Fruit fly (Drosophila melanogaster) whole organism, embryonic: ENCODE data around the gene Dsor1.

Experiments used
- Bteb2 ChIP-seq: fragments of 200-800 bp; sonication (Bioruptor generic); optimal IDR thresholded peaks from 2 replicates; lab custom pipeline; 2016; ENCODE audit warnings: missing biosample characterization, missing genetic modification characterization
- CG10147 ChIP-seq: fragments of 200-800 bp; sonication (Bioruptor generic); optimal IDR thresholded peaks from 2 replicates; lab custom pipeline; 2019; ENCODE audit warnings: missing biosample characterization, mild to moderate bottlenecking, missing genetic modification characterization, moderate library complexity
- CG10209 ChIP-seq: fragments of 200-800 bp; sonication (Bioruptor generic); optimal IDR thresholded peaks from 3 replicates; lab custom pipeline; 2017; ENCODE audit warnings: missing biosample characterization, mild to moderate bottlenecking, missing genetic modification characterization, missing genetic modification reagents
- CG10267 ChIP-seq: fragments of 200-800 bp; sonication (Bioruptor generic); optimal IDR thresholded peaks from 2 replicates; lab custom pipeline; 2018; ENCODE audit warnings: missing biosample characterization, mild to moderate bottlenecking, missing genetic modification characterization, moderate library complexity
- CG10431 ChIP-seq: fragments of 200-800 bp; sonication (Bioruptor generic); optimal IDR thresholded peaks from 3 replicates; lab custom pipeline; 2018; ENCODE audit warnings: missing biosample characterization, mild to moderate bottlenecking, missing genetic modification characterization
- CG11456 ChIP-seq: fragments of 200-800 bp; sonication (Bioruptor generic); IDR thresholded peaks from 3 replicates; pipeline ENCODE4 v1.3.6; 2022; ENCODE audit warnings: missing biosample characterization, missing genetic modification characterization
- CG12104 ChIP-seq: fragments of 200-800 bp; sonication (Bioruptor generic); optimal IDR thresholded peaks from 3 replicates; lab custom pipeline; 2016; ENCODE audit warnings: missing biosample characterization, missing genetic modification characterization
- CG12236 ChIP-seq: fragments of 200-800 bp; sonication (Bioruptor generic); optimal IDR thresholded peaks from 2 replicates; lab custom pipeline; 2016; ENCODE audit warnings: missing biosample characterization, missing genetic modification characterization
- CG14014 ChIP-seq: fragments of 200-800 bp; sonication (Bioruptor generic); IDR thresholded peaks from 2 replicates; pipeline ENCODE4 v1.3.6; 2022; ENCODE audit warnings: missing biosample characterization, missing genetic modification characterization
- CG14441 ChIP-seq: fragments of 200-800 bp; sonication (Bioruptor generic); IDR thresholded peaks from 2 replicates; pipeline ENCODE4 v1.3.6; 2022; ENCODE audit warnings: missing biosample characterization, missing genetic modification characterization
- CG1529 ChIP-seq: fragments of 200-800 bp; sonication (Bioruptor generic); optimal IDR thresholded peaks from 3 replicates; lab custom pipeline; 2018; ENCODE audit warnings: missing biosample characterization, missing genetic modification characterization
- CG15479 ChIP-seq: fragments of 200-800 bp; sonication (Bioruptor generic); optimal IDR thresholded peaks from 3 replicates; lab custom pipeline; 2019; ENCODE audit warnings: missing biosample characterization, mild to moderate bottlenecking, missing genetic modification characterization, moderate library complexity
- CG17802 ChIP-seq: fragments of 200-800 bp; sonication (Bioruptor generic); optimal IDR thresholded peaks from 2 replicates; lab custom pipeline; 2018; ENCODE audit warnings: missing biosample characterization, mild to moderate bottlenecking, missing genetic modification characterization, moderate library complexity
- CG2678 ChIP-seq: fragments of 200-800 bp; sonication (Bioruptor generic); optimal IDR thresholded peaks from 3 replicates; lab custom pipeline; 2019; ENCODE audit warnings: missing biosample characterization, mild to moderate bottlenecking, missing genetic modification characterization, moderate library complexity
- CG3065 ChIP-seq: fragments of 200-800 bp; sonication (Bioruptor generic); optimal IDR thresholded peaks from 2 replicates; lab custom pipeline; 2016; ENCODE audit warnings: missing biosample characterization, missing genetic modification characterization
- CG4820 ChIP-seq: fragments of 200-800 bp; sonication (Bioruptor generic); optimal IDR thresholded peaks from 3 replicates; lab custom pipeline; 2016; ENCODE audit warnings: missing biosample characterization, missing genetic modification characterization
- CG5953 ChIP-seq: fragments of 200-800 bp; sonication (Bioruptor generic); IDR thresholded peaks from 2 replicates; pipeline ENCODE4 v1.3.6; 2022; ENCODE audit warnings: missing biosample characterization, missing genetic modification characterization
- CG7271 ChIP-seq: fragments of 200-800 bp; sonication (Bioruptor generic); optimal IDR thresholded peaks from 2 replicates; lab custom pipeline; 2018; ENCODE audit warnings: missing biosample characterization, mild to moderate bottlenecking, missing genetic modification characterization, moderate library complexity
- CG7786 ChIP-seq: fragments of 200-800 bp; sonication (Bioruptor generic); optimal IDR thresholded peaks from 2 replicates; lab custom pipeline; 2016; ENCODE audit warnings: missing biosample characterization, missing genetic modification characterization
- CG8089 ChIP-seq: fragments of 200-800 bp; sonication (Bioruptor generic); optimal IDR thresholded peaks from 3 replicates; lab custom pipeline; 2016; ENCODE audit warnings: missing biosample characterization, missing genetic modification characterization
- CG9817 ChIP-seq: fragments of 200-800 bp; sonication (Bioruptor generic); optimal IDR thresholded peaks from 2 replicates; lab custom pipeline; 2018; ENCODE audit warnings: missing biosample characterization, mild to moderate bottlenecking, missing genetic modification characterization, moderate library complexity
- Dbx ChIP-seq: fragments of 200-800 bp; sonication (Bioruptor generic); IDR thresholded peaks from 3 replicates; pipeline ENCODE4 v1.3.6; 2022; ENCODE audit warnings: missing biosample characterization, missing genetic modification characterization
- Dip3 ChIP-seq: fragments of 200-800 bp; sonication (Bioruptor generic); optimal IDR thresholded peaks from 3 replicates; lab custom pipeline; 2016; ENCODE audit warnings: missing biosample characterization, missing genetic modification characterization
- Dref ChIP-seq: fragments of 200-800 bp; sonication (Bioruptor generic); IDR thresholded peaks from 2 replicates; pipeline ENCODE4 v1.3.6; 2022; ENCODE audit warnings: missing biosample characterization, missing genetic modification characterization
- GATAe ChIP-seq: fragments of 200-800 bp; sonication (Bioruptor generic); conservative IDR thresholded peaks from 2 replicates; pipeline ENCODE4 v1.3.6; 2022; ENCODE audit warnings: missing biosample characterization, missing genetic modification characterization
- Hmx ChIP-seq: fragments of 200-800 bp; sonication (Bioruptor generic); optimal IDR thresholded peaks from 2 replicates; lab custom pipeline; 2016; ENCODE audit warnings: missing biosample characterization, missing genetic modification characterization
- Hr3 ChIP-seq: fragments of 200-800 bp; sonication (Bioruptor generic); optimal IDR thresholded peaks from 3 replicates; lab custom pipeline; 2016; ENCODE audit warnings: missing biosample characterization, missing genetic modification characterization
- NC2α ChIP-seq: fragments of 200-800 bp; sonication (Bioruptor generic); optimal IDR thresholded peaks from 2 replicates; lab custom pipeline; 2016; ENCODE audit warnings: missing biosample characterization, missing genetic modification characterization
- NFAT ChIP-seq: fragments of 200-800 bp; sonication (Bioruptor generic); IDR thresholded peaks from 2 replicates; pipeline ENCODE4 v1.3.6; 2022; ENCODE audit warnings: missing biosample characterization, missing genetic modification characterization
- Oli ChIP-seq: fragments of 200-800 bp; sonication (Bioruptor generic); optimal IDR thresholded peaks from 2 replicates; lab custom pipeline; 2018; ENCODE audit warnings: missing biosample characterization, mild to moderate bottlenecking, missing genetic modification characterization, moderate library complexity
- Sry-δ ChIP-seq: fragments of 200-800 bp; sonication (Bioruptor generic); optimal IDR thresholded peaks from 2 replicates; lab custom pipeline; 2016; ENCODE audit warnings: missing biosample characterization, missing genetic modification characterization
- al ChIP-seq: fragments of 200-800 bp; sonication (Bioruptor generic); IDR thresholded peaks from 2 replicates; pipeline ENCODE4 v1.3.6; 2022; ENCODE audit warnings: missing biosample characterization, missing genetic modification characterization
- cad ChIP-seq: fragments of >200 bp; optimal IDR thresholded peaks from 2 replicates; lab custom pipeline; 2017; ENCODE audit warnings: missing biosample characterization, missing genetic modification characterization
- dmrt99B ChIP-seq: fragments of 200-800 bp; sonication (Bioruptor generic); optimal IDR thresholded peaks from 2 replicates; lab custom pipeline; 2018; ENCODE audit warnings: missing biosample characterization, mild to moderate bottlenecking, missing genetic modification characterization, moderate library complexity
- dpn ChIP-seq, 2 experiments: fragments of 200-800 bp; sonication (Bioruptor generic); optimal IDR thresholded peaks; 3 replicates each; lab custom pipeline; 2016; ENCODE audit warnings: missing biosample characterization in 2 of 2, missing genetic modification characterization in 2 of 2
- en ChIP-seq: fragments of 200-800 bp; sonication (Bioruptor generic); optimal IDR thresholded peaks from 2 replicates; lab custom pipeline; 2016; ENCODE audit warnings: missing biosample characterization, missing genetic modification characterization
- exex ChIP-seq: fragments of 200-800 bp; sonication (Bioruptor generic); optimal IDR thresholded peaks from 4 replicates; lab custom pipeline; 2018; ENCODE audit warnings: missing biosample characterization, mild to moderate bottlenecking, missing genetic modification characterization, moderate library complexity
- fd3F ChIP-seq: fragments of 200-800 bp; sonication (Bioruptor generic); optimal IDR thresholded peaks from 2 replicates; lab custom pipeline; 2018; ENCODE audit warnings: missing biosample characterization, mild to moderate bottlenecking, missing genetic modification characterization, moderate library complexity
- fu2 ChIP-seq: fragments of 200-800 bp; sonication (Bioruptor generic); optimal IDR thresholded peaks from 2 replicates; lab custom pipeline; 2016; ENCODE audit warnings: missing biosample characterization, missing genetic modification characterization
- gcm ChIP-seq: fragments of 200-800 bp; sonication (Bioruptor generic); optimal IDR thresholded peaks from 2 replicates; lab custom pipeline; 2019; ENCODE audit warnings: missing biosample characterization, mild to moderate bottlenecking, missing genetic modification characterization, moderate library complexity
- gcm2 ChIP-seq: fragments of 200-800 bp; sonication (Bioruptor generic); optimal IDR thresholded peaks from 2 replicates; lab custom pipeline; 2016; ENCODE audit warnings: missing biosample characterization, missing genetic modification characterization
- grau ChIP-seq: fragments of 200-800 bp; optimal IDR thresholded peaks from 3 replicates; lab custom pipeline; 2019; ENCODE audit warnings: missing biosample characterization, mild to moderate bottlenecking, missing genetic modification characterization, moderate library complexity
- hbn ChIP-seq: fragments of 200-800 bp; sonication (Bioruptor generic); IDR thresholded peaks from 2 replicates; pipeline ENCODE4 v1.3.6; 2022; ENCODE audit warnings: missing biosample characterization, missing genetic modification characterization; ENCODE audit not compliant: partially characterized antibody
- jigr1 ChIP-seq: fragments of 200-800 bp; sonication (Bioruptor generic); IDR thresholded peaks from 3 replicates; pipeline ENCODE4 v1.3.6; 2022; ENCODE audit warnings: missing biosample characterization, missing genetic modification characterization
- nmo ChIP-seq: fragments of 200-800 bp; sonication (Bioruptor generic); optimal IDR thresholded peaks from 2 replicates; lab custom pipeline; 2018; ENCODE audit warnings: missing biosample characterization, mild to moderate bottlenecking, missing genetic modification characterization, moderate library complexity
- otp ChIP-seq: fragments of 200-800 bp; sonication (Bioruptor generic); IDR thresholded peaks from 3 replicates; pipeline ENCODE4, ENCODE4 v1.3.6; 2022; ENCODE audit warnings: missing biosample characterization, missing genetic modification characterization
- peb ChIP-seq: fragments of 200-800 bp; sonication (Bioruptor generic); IDR thresholded peaks from 2 replicates; pipeline ENCODE4 v1.3.6; 2022; ENCODE audit warnings: missing biosample characterization, missing genetic modification characterization
- shn ChIP-seq: fragments of 200-800 bp; sonication (Bioruptor generic); optimal IDR thresholded peaks from 3 replicates; lab custom pipeline; 2016; ENCODE audit warnings: missing biosample characterization, missing genetic modification characterization
- stc ChIP-seq: fragments of 200-800 bp; sonication (Bioruptor generic); IDR thresholded peaks from 2 replicates; pipeline ENCODE4 v1.3.6; 2022; ENCODE audit warnings: missing biosample characterization, missing genetic modification characterization
- sug ChIP-seq: fragments of 200-800 bp; optimal IDR thresholded peaks from 2 replicates; lab custom pipeline; 2019; ENCODE audit warnings: missing biosample characterization, mild to moderate bottlenecking, missing genetic modification characterization, moderate library complexity
- wdn ChIP-seq: fragments of 200-800 bp; sonication (Bioruptor generic); IDR thresholded peaks from 2 replicates; pipeline ENCODE4 v1.3.6; 2022; ENCODE audit warnings: missing biosample characterization, missing genetic modification characterization

Dsor1 gene

DNA sequence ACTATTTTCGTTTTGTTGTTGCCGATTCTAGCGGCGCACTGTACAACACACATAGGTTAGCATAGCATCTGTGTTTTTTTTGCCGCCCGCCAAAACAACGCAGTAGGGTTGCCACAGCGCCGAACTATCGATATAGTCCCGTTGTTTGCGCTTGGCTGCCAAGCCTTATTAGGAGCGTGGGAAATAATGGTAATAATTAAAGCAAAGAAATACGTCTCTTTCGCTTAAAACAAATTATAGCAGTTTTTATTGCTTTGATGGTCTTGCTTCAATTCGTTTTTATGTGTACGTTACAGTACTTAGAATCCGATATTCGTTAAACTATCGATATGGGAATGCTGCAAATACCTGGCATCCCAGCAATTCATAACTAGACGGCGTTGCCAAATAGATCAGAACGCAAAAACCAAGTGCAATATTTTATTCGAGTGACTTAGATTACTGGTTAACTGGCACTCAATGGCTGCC lies 3.7 kb upstream of the Dsor1 start, which contains the start of the genes mxc and Larp7:
mxc (minus strand) TSS at position 51 of the 468 bp plus-strand sequence.
Larp7 (plus strand) TSS at position 401 of the 468 bp plus-strand sequence.
- TF ChIP-seq CG1529 (GFP tag; lab: Kevin White, UChicago) (no peak), Dref (GFP tag; lab: Robert Waterston, UW) (peak; percentile 56), cad (GFP tag; lab: Kevin White, UChicago) (no peak), otp (GFP tag; lab: Robert Waterston, UW) (no peak), al (GFP tag; lab: Robert Waterston, UW) (peak; percentile 44), CG7271 (tag; lab: Kevin White, UChicago) (no peak), Hmx (GFP tag; lab: Kevin White, UChicago) (peak; percentile 40), gcm (GFP tag; lab: Kevin White, UChicago) (no peak), CG17802 (tag; lab: Kevin White, UChicago) (peak; percentile 16), CG3065 (GFP tag; lab: Kevin White, UChicago) (no peak), CG8089 (GFP tag; lab: Kevin White, UChicago) (peak; percentile 42), stc (peak; percentile 16; the same call in 1 of the 2 replicates), peb (no peak), CG10267 (tag; lab: Kevin White, UChicago) (peak; percentile 80), fu2 (peak; percentile 72), CG14441 (GFP tag; lab: Robert Waterston, UW) (peak; percentile 52; the same call in 1 of the 2 replicates), Dip3 (peak; percentile 68), CG12104 (peak; percentile 35), CG10209 (GFP tag; lab: Kevin White, UChicago) (peak; percentile 27), fd3F (GFP tag; lab: Kevin White, UChicago) (peak; percentile 55), Sry-δ (peak; percentile 82), CG7786 (GFP tag; lab: Kevin White, UChicago) (peak; percentile 79), sug (tag; lab: Kevin White, UChicago) (no peak), GATAe (no peak), grau (tag; lab: Kevin White, UChicago) (peak; percentile 55), CG15479 (GFP tag; lab: Kevin White, UChicago) (no peak), CG10431 (GFP tag; lab: Kevin White, UChicago) (no peak), CG10147 (no peak), gcm2 (GFP tag; lab: Kevin White, UChicago) (no peak), CG4820 (GFP tag; lab: Kevin White, UChicago) (peak; percentile 41), CG9817 (tag; lab: Kevin White, UChicago) (peak; percentile 73), dmrt99B (no peak), CG11456 (GFP tag; lab: Robert Waterston, UW) (0 out of 3 replicates have a peak, but pooled peaks have one; percentile 44), Hr3 (GFP tag; lab: Kevin White, UChicago) (peak; percentile 67), NFAT (GFP tag; lab: Robert Waterston, UW) (no peak), exex (tag; lab: Kevin White, UChicago) (no peak), dpn (GFP tag; optimal IDR thresholded peaks at IDR 0.05; lab: Kevin White, UChicago) (peak; percentile 66 to 73), CG2678 (no peak), shn (peak; percentile 63), en (GFP tag; lab: Kevin White, UChicago) (no peak), hbn (GFP tag; lab: Robert Waterston, UW) (peak; percentile 86), jigr1 (0 out of 3 replicates have a peak, but pooled peaks have one; percentile 15), Bteb2 (GFP tag; lab: Kevin White, UChicago) (peak; percentile 53), CG12236 (GFP tag; lab: Kevin White, UChicago) (no peak), CG14014 (GFP tag; lab: Robert Waterston, UW) (peak; percentile 49; the same call in 1 of the 2 replicates), wdn (GFP tag; lab: Robert Waterston, UW) (no peak), CG5953 (GFP tag; lab: Robert Waterston, UW) (no peak), Oli (tag; lab: Kevin White, UChicago) (peak; percentile 44), NC2α (GFP tag; lab: Kevin White, UChicago) (no peak), nmo (GFP tag; lab: Kevin White, UChicago) (peak; percentile 73), Dbx (GFP tag; lab: Robert Waterston, UW) (peak; percentile 58; the same call in 1 of the 3 replicates)
